Fruit fly (Drosophila melanogaster) whole organism, adult: Measurements from ENCODE around the gene CG13297.
"Not testable (repeated sequence)": the region's sequence is repeated elsewhere in the genome, so short reads cannot be mapped to it uniquely, and the experiment has no call there.

Source experiments
- CG11617 ChIP-seq: fragments of 200-800 bp; sonication (Bioruptor generic); optimal IDR thresholded peaks from 2 replicates; lab custom pipeline; 2017; ENCODE audit warnings: mild to moderate bottlenecking, missing biosample characterization, missing genetic modification reagents, missing genetic modification characterization
- Mnt ChIP-seq: fragments of 200-800 bp; sonication (Bioruptor generic); optimal IDR thresholded peaks from 2 replicates; lab custom pipeline; 2016; ENCODE audit warnings: missing biosample characterization, mild to moderate bottlenecking, missing genetic modification characterization
- kay ChIP-seq: fragments of 200-800 bp; sonication (Bioruptor generic); peaks from one replicate; lab custom pipeline; 2016; ENCODE audit warnings: missing biosample characterization, missing genetic modification characterization, borderline replicate concordance

dm6 chr3L:6147887-6148286, 9.3 kb downstream of the CG13297 start, which contains the start of gene Cpr65Ax1:
- not testable (repeated sequence) for TF ChIP-seq CG11617 (GFP tag; lab: Kevin White, UChicago); kay (GFP tag; lab: Kevin White, UChicago); Mnt
